Worm (Caenorhabditis elegans) whole organism, late embryonic: ENCODE measurements around the gene ZK896.5.

Experiments used
- C38D4.7 ChIP-seq: fragments of 200-800 bp; sonication (Bioruptor generic); optimal IDR thresholded peaks from 2 replicates; lab custom pipeline; 2018; ENCODE audit warnings: mild to moderate bottlenecking, missing genetic modification characterization, moderate library complexity, missing compliant biosample characterization
- K09A11.1 ChIP-seq: sonication (generic microtip); optimal IDR thresholded peaks from 2 replicates; lab custom pipeline; 2017; ENCODE audit warnings: antibody characterized with exemption, mild to moderate bottlenecking, missing genetic modification characterization, missing compliant biosample characterization; ENCODE audit not compliant: insufficient read depth
- ahr-1 ChIP-seq: sonication (generic microtip); optimal IDR thresholded peaks from 2 replicates; lab custom pipeline; 2016; ENCODE audit warnings: missing genetic modification characterization, missing compliant biosample characterization
- ceh-22 ChIP-seq: sonication (generic microtip); optimal IDR thresholded peaks from 2 replicates; lab custom pipeline; 2017; ENCODE audit warnings: missing biosample characterization, missing genetic modification characterization
- ceh-24 ChIP-seq: sonication (generic microtip); optimal IDR thresholded peaks from 2 replicates; lab custom pipeline; 2016; ENCODE audit warnings: mild to moderate bottlenecking, missing genetic modification characterization, missing compliant biosample characterization
- ceh-34 ChIP-seq: sonication (generic microtip); optimal IDR thresholded peaks from 2 replicates; lab custom pipeline; 2016; ENCODE audit warnings: mild to moderate bottlenecking, missing genetic modification characterization, missing compliant biosample characterization
- ceh-6 ChIP-seq: fragments of 200-800 bp; sonication (Bioruptor generic); optimal IDR thresholded peaks from 2 replicates; lab custom pipeline; 2018; ENCODE audit warnings: mild to moderate bottlenecking, missing genetic modification characterization, missing compliant biosample characterization
- elt-4 ChIP-seq: sonication (generic microtip); optimal IDR thresholded peaks from 2 replicates; lab custom pipeline; 2016; ENCODE audit warnings: missing genetic modification characterization, missing compliant biosample characterization
- ets-4 ChIP-seq: sonication (generic microtip); optimal IDR thresholded peaks from 2 replicates; lab custom pipeline; 2016; ENCODE audit warnings: missing genetic modification characterization, missing compliant biosample characterization
- fax-1 ChIP-seq: sonication (generic microtip); optimal IDR thresholded peaks from 2 replicates; lab custom pipeline; 2016; ENCODE audit warnings: missing genotype, missing genetic modification characterization, missing compliant biosample characterization
- fkh-10 ChIP-seq: fragments of 150-350 bp; optimal IDR thresholded peaks from 2 replicates; lab custom pipeline; 2014; ENCODE audit warnings: missing biosample characterization, missing genetic modification reagents, missing genetic modification characterization
- hlh-6 ChIP-seq: sonication (generic microtip); optimal IDR thresholded peaks from 2 replicates; lab custom pipeline; 2016; ENCODE audit warnings: missing genotype, missing genetic modification characterization, missing compliant biosample characterization
- hlh-8 ChIP-seq: sonication (generic microtip); optimal IDR thresholded peaks from 2 replicates; lab custom pipeline; 2016; ENCODE audit warnings: missing genotype, missing genetic modification characterization, missing compliant biosample characterization
- lim-6 ChIP-seq: sonication (generic microtip); optimal IDR thresholded peaks from 2 replicates; lab custom pipeline; 2016; ENCODE audit warnings: missing genetic modification characterization, missing compliant biosample characterization
- madf-2 ChIP-seq: sonication (generic microtip); optimal IDR thresholded peaks from 2 replicates; lab custom pipeline; 2017; ENCODE audit warnings: missing genetic modification characterization, missing compliant biosample characterization
- mec-3 ChIP-seq: sonication (generic microtip); optimal IDR thresholded peaks from 2 replicates; lab custom pipeline; 2016; ENCODE audit warnings: borderline replicate concordance, missing genetic modification characterization, missing compliant biosample characterization
- nfya-1 ChIP-seq: sonication (generic microtip); optimal IDR thresholded peaks from 2 replicates; lab custom pipeline; 2017; ENCODE audit warnings: missing genetic modification characterization, mild to moderate bottlenecking, missing compliant biosample characterization, antibody characterized with exemption, moderate library complexity
- nhr-11 ChIP-seq: fragments of 150-350 bp; optimal IDR thresholded peaks from 2 replicates; lab custom pipeline; 2014; ENCODE audit warnings: missing biosample characterization, missing genetic modification characterization
- npax-4 ChIP-seq: sonication (generic microtip); optimal IDR thresholded peaks from 2 replicates; lab custom pipeline; 2016; ENCODE audit warnings: missing genetic modification characterization, missing compliant biosample characterization
- odd-2 ChIP-seq: sonication (generic microtip); optimal IDR thresholded peaks from 2 replicates; lab custom pipeline; 2017; ENCODE audit warnings: antibody characterized with exemption, mild to moderate bottlenecking, missing genetic modification characterization, missing compliant biosample characterization
- pha-2 ChIP-seq: sonication (generic microtip); optimal IDR thresholded peaks from 2 replicates; lab custom pipeline; 2017; ENCODE audit warnings: mild to moderate bottlenecking, missing genetic modification characterization, missing compliant biosample characterization
- pha-4 ChIP-seq: fragments of 150-350 bp; optimal IDR thresholded peaks from 2 replicates; lab custom pipeline; 2018; ENCODE audit warnings: missing biosample characterization, missing genetic modification reagents, missing genetic modification characterization
- pqm-1 ChIP-seq: sonication (generic microtip); optimal IDR thresholded peaks from 2 replicates; lab custom pipeline; 2016; ENCODE audit warnings: missing genetic modification characterization, missing compliant biosample characterization
- pros-1 ChIP-seq: fragments of 150-350 bp; optimal IDR thresholded peaks from 2 replicates; lab custom pipeline; 2014; ENCODE audit warnings: missing biosample characterization, missing genetic modification reagents, missing genetic modification characterization
- syd-9 ChIP-seq: sonication (generic microtip); optimal IDR thresholded peaks from 2 replicates; lab custom pipeline; 2016; ENCODE audit warnings: mild to moderate bottlenecking, missing genetic modification characterization, moderate library complexity, missing compliant biosample characterization
- tbx-2 ChIP-seq: sonication (generic microtip); optimal IDR thresholded peaks from 2 replicates; lab custom pipeline; 2016; ENCODE audit warnings: missing genetic modification characterization, missing compliant biosample characterization
- tbx-7 ChIP-seq: sonication (generic microtip); optimal IDR thresholded peaks from 2 replicates; lab custom pipeline; 2016; ENCODE audit warnings: missing genotype, missing genetic modification characterization, missing compliant biosample characterization
- unc-3 ChIP-seq, 2 experiments: fragments of 200-800 bp in 1 of 2; sonication (Bioruptor generic) in 1 of 2; sonication (generic microtip) in 1 of 2; conservative IDR thresholded peaks in 1 of 2; optimal IDR thresholded peaks in 1 of 2; 2 replicates each; pipeline versions ENCODE4 v1.3.6 to Lab custom; 2016 to 2022; ENCODE audit warnings: missing compliant biosample characterization in 2 of 2, missing genetic modification characterization in 2 of 2, missing genetic modification reagents in 1 of 2
- unc-42 ChIP-seq: sonication (generic microtip); optimal IDR thresholded peaks from 2 replicates; lab custom pipeline; 2016; ENCODE audit warnings: missing genotype, missing genetic modification characterization, missing compliant biosample characterization
- unc-55 ChIP-seq: sonication (generic microtip); optimal IDR thresholded peaks from 2 replicates; lab custom pipeline; 2017; ENCODE audit warnings: missing biosample characterization, missing genetic modification reagents, missing genetic modification characterization
- unc-86 ChIP-seq: sonication (generic microtip); optimal IDR thresholded peaks from 2 replicates; lab custom pipeline; 2016; ENCODE audit warnings: missing genetic modification characterization, missing compliant biosample characterization
- zip-5 ChIP-seq: sonication (generic microtip); optimal IDR thresholded peaks from 2 replicates; lab custom pipeline; 2016; ENCODE audit warnings: missing genetic modification characterization, missing compliant biosample characterization

Gene ZK896.5

ce11 chrIV:12898823-12899222 lies 19.4 kb upstream of the ZK896.5 start:
- TF ChIP-seq ceh-6 (GFP tag; lab: Kevin White, UChicago) (no peak), unc-55 (GFP tag; lab: Kevin White, UChicago) (no peak), pros-1 (tag; lab: Kevin White, UChicago) (no peak), unc-86 (tag; lab: Kevin White, UChicago) (no peak), ets-4 (tag; lab: Kevin White, UChicago) (no peak), unc-42 (tag; lab: Kevin White, UChicago) (no peak), lim-6 (no peak), unc-3 (GFP tag; conservative IDR thresholded peaks at IDR 0.05; lab: Robert Waterston, UW) (no peak), unc-3 (tag; optimal IDR thresholded peaks at IDR 0.05; lab: Kevin White, UChicago) (no peak), tbx-2 (no peak), ceh-22 (tag; lab: Kevin White, UChicago) (no peak), zip-5 (tag; lab: Kevin White, UChicago) (no peak)

ce11 chrIV:12897146-12897545 lies 17.7 kb upstream of the ZK896.5 start:
- no peak for TF ChIP-seq pha-2 (tag; lab: Kevin White, UChicago)
- TF ChIP-seq pha-4 = no peak
- TF ChIP-seq syd-9 (tag; lab: Kevin White, UChicago) = no peak
- no peak for TF ChIP-seq K09A11.1
- TF ChIP-seq fkh-10 (GFP tag; lab: Kevin White, UChicago) = no peak

- TF ChIP-seq ceh-34 (tag; lab: Kevin White, UChicago) = no peak
These were observed 17.0 kb upstream of the ZK896.5 start, which contains the start of gene K08D8.7 for ce11 chrIV:12896371-12896882. Gene K08D8.7 (plus strand): TSS chrIV:12896832.

- no peak for TF ChIP-seq npax-4
- no peak for TF ChIP-seq ahr-1 (tag; lab: Kevin White, UChicago)
- TF ChIP-seq pha-4 = no peak
- TF ChIP-seq ceh-24 (tag; lab: Kevin White, UChicago) = no peak
- TF ChIP-seq nfya-1 (tag; lab: Kevin White, UChicago) = no peak
- no peak for TF ChIP-seq mec-3 (tag; lab: Kevin White, UChicago)
- no peak for TF ChIP-seq hlh-6 (tag; lab: Kevin White, UChicago)
- TF ChIP-seq pqm-1 = no peak
- no peak for TF ChIP-seq unc-3 (GFP tag; conservative IDR thresholded peaks at IDR 0.05; lab: Robert Waterston, UW)
- no peak for TF ChIP-seq unc-3 (tag; optimal IDR thresholded peaks at IDR 0.05; lab: Kevin White, UChicago)
- TF ChIP-seq madf-2 (tag; lab: Kevin White, UChicago) = no peak
- no peak for TF ChIP-seq tbx-7 (tag; lab: Kevin White, UChicago)
- no peak for TF ChIP-seq nhr-11 (tag; lab: Kevin White, UChicago)
- no peak for TF ChIP-seq fax-1
- no peak for TF ChIP-seq fkh-10 (GFP tag; lab: Kevin White, UChicago)
- TF ChIP-seq ceh-22 (tag; lab: Kevin White, UChicago) = no peak
- TF ChIP-seq syd-9 (tag; lab: Kevin White, UChicago) = no peak
- TF ChIP-seq elt-4 (tag; lab: Kevin White, UChicago) = no peak
- TF ChIP-seq odd-2 (tag; lab: Kevin White, UChicago) = no peak
- TF ChIP-seq ets-4 (tag; lab: Kevin White, UChicago) = no peak
- no peak for TF ChIP-seq hlh-8 (tag; lab: Kevin White, UChicago)
These were observed 15.6 kb upstream of the ZK896.5 start, which contains the start of gene K08D8.11 for ce11 chrIV:12894996-12895395. Gene K08D8.11 (plus strand): TSS chrIV:12895296.

ce11 chrIV:12893166-12893565 lies 13.7 kb upstream of the ZK896.5 start, which contains the start of gene K08D8.12:
Gene K08D8.12 (plus strand): TSS chrIV:12893466.
- TF ChIP-seq ceh-34 (tag; lab: Kevin White, UChicago) = no peak
- TF ChIP-seq C38D4.7 = no peak
